Fruit fly (Drosophila melanogaster) whole organism, embryonic: ENCODE data around the gene CG34117.
A peak's percentile ranks its signal among the peaks of the same experiment; 100 is the strongest.

Source experiments
- Adf1 ChIP-seq: fragments of 200-800 bp; sonication (Bioruptor generic); IDR thresholded peaks from 2 replicates; pipeline ENCODE4 v1.3.6; 2022; ENCODE audit warnings: missing biosample characterization, missing genetic modification characterization
- BEAF-32 ChIP-seq: fragments of 200-800 bp; sonication (Bioruptor generic); optimal IDR thresholded peaks from 3 replicates; lab custom pipeline; 2017; ENCODE audit warnings: missing biosample characterization, missing genetic modification characterization, mild to moderate bottlenecking, moderate library complexity, missing genetic modification reagents
- Bteb2 ChIP-seq: fragments of 200-800 bp; sonication (Bioruptor generic); optimal IDR thresholded peaks from 2 replicates; lab custom pipeline; 2016; ENCODE audit warnings: missing biosample characterization, missing genetic modification characterization
- CG10565 ChIP-seq: fragments of 200-800 bp; sonication (Bioruptor generic); optimal IDR thresholded peaks from 3 replicates; lab custom pipeline; 2016; ENCODE audit warnings: missing biosample characterization, mild to moderate bottlenecking, missing genetic modification characterization
- CG11398 ChIP-seq: fragments of 200-800 bp; sonication (Bioruptor generic); optimal IDR thresholded peaks from 2 replicates; lab custom pipeline; 2016; ENCODE audit warnings: missing biosample characterization, missing genetic modification characterization
- CG11696 ChIP-seq: fragments of 200-800 bp; sonication (Bioruptor generic); IDR thresholded peaks from 2 replicates; pipeline ENCODE4 v1.3.6; 2022; ENCODE audit warnings: missing biosample characterization, missing genetic modification characterization
- CG1233 ChIP-seq: fragments of 200-800 bp; sonication (Bioruptor generic); optimal IDR thresholded peaks from 4 replicates; lab custom pipeline; 2018; ENCODE audit warnings: missing biosample characterization, mild to moderate bottlenecking, missing genetic modification characterization
- CG12942 ChIP-seq: fragments of 200-800 bp; sonication (Bioruptor generic); optimal IDR thresholded peaks from 3 replicates; lab custom pipeline; 2016; ENCODE audit warnings: missing biosample characterization, missing genetic modification characterization
- CG13775 ChIP-seq: fragments of 200-800 bp; sonication (Bioruptor generic); optimal IDR thresholded peaks from 3 replicates; lab custom pipeline; 2017; ENCODE audit warnings: missing biosample characterization, mild to moderate bottlenecking, missing genetic modification characterization
- CG14014 ChIP-seq: fragments of 200-800 bp; sonication (Bioruptor generic); IDR thresholded peaks from 2 replicates; pipeline ENCODE4 v1.3.6; 2022; ENCODE audit warnings: missing biosample characterization, missing genetic modification characterization
- CG15696 ChIP-seq: fragments of 200-800 bp; sonication (Bioruptor generic); optimal IDR thresholded peaks from 2 replicates; lab custom pipeline; 2019; ENCODE audit warnings: missing biosample characterization, mild to moderate bottlenecking, missing genetic modification characterization, moderate library complexity
- CG16779 ChIP-seq: fragments of 200-800 bp; sonication (Bioruptor generic); IDR thresholded peaks from 2 replicates; pipeline ENCODE4 v1.3.6; 2022; ENCODE audit warnings: missing biosample characterization, missing genetic modification characterization
- CG17359 ChIP-seq: fragments of 200-800 bp; sonication (Bioruptor generic); optimal IDR thresholded peaks from 3 replicates; lab custom pipeline; 2018; ENCODE audit warnings: missing biosample characterization, mild to moderate bottlenecking, missing genetic modification characterization, moderate library complexity
- CG18619 ChIP-seq: fragments of 200-800 bp; sonication (Bioruptor generic); optimal IDR thresholded peaks from 3 replicates; lab custom pipeline; 2017; ENCODE audit warnings: missing biosample characterization, mild to moderate bottlenecking, missing genetic modification characterization
- CG2199 ChIP-seq: fragments of 200-800 bp; sonication (Bioruptor generic); IDR thresholded peaks from 3 replicates; pipeline ENCODE4 v1.3.6; 2022; ENCODE audit warnings: missing biosample characterization, missing genetic modification characterization
- CG30403 ChIP-seq: fragments of 200-800 bp; sonication (Bioruptor generic); optimal IDR thresholded peaks from 3 replicates; lab custom pipeline; 2016; ENCODE audit warnings: missing biosample characterization, missing genetic modification characterization
- CG3065 ChIP-seq: fragments of 200-800 bp; sonication (Bioruptor generic); optimal IDR thresholded peaks from 2 replicates; lab custom pipeline; 2016; ENCODE audit warnings: missing biosample characterization, missing genetic modification characterization
- CG33213 ChIP-seq: fragments of 200-800 bp; sonication (Bioruptor generic); optimal IDR thresholded peaks from 3 replicates; lab custom pipeline; 2016; ENCODE audit warnings: missing biosample characterization, missing genetic modification characterization
- CG34224 ChIP-seq: fragments of 200-800 bp; sonication (Bioruptor generic); IDR thresholded peaks from 3 replicates; pipeline ENCODE4 v1.3.6; 2022; ENCODE audit warnings: missing biosample characterization, missing genetic modification characterization; ENCODE audit not compliant: partially characterized antibody
- CG3847 ChIP-seq: fragments of 200-800 bp; sonication (Bioruptor generic); IDR thresholded peaks from 2 replicates; pipeline ENCODE4 v1.3.6; 2022; ENCODE audit warnings: missing biosample characterization, missing genetic modification characterization
- CG7928 ChIP-seq: fragments of 200-800 bp; sonication (Bioruptor generic); optimal IDR thresholded peaks from 2 replicates; lab custom pipeline; 2017; ENCODE audit warnings: missing biosample characterization, mild to moderate bottlenecking, missing genetic modification characterization
- CG8924 ChIP-seq: fragments of 200-800 bp; optimal IDR thresholded peaks from 3 replicates; lab custom pipeline; 2019; ENCODE audit warnings: missing biosample characterization, mild to moderate bottlenecking, missing genetic modification characterization, moderate library complexity
- CG9215 ChIP-seq: fragments of 200-800 bp; sonication (Bioruptor generic); IDR thresholded peaks from 2 replicates; pipeline ENCODE4 v1.3.6; 2022; ENCODE audit warnings: missing biosample characterization, missing genetic modification characterization
- CG9437 ChIP-seq: fragments of 200-800 bp; sonication (Bioruptor generic); optimal IDR thresholded peaks from 2 replicates; lab custom pipeline; 2018; ENCODE audit warnings: missing biosample characterization, mild to moderate bottlenecking, missing genetic modification characterization
- CG9932 ChIP-seq: fragments of 200-800 bp; sonication (Bioruptor generic); IDR thresholded peaks from 2 replicates; pipeline ENCODE4 v1.3.6; 2022; ENCODE audit warnings: missing biosample characterization, missing genetic modification characterization
- CoRest ChIP-seq: fragments of 200-800 bp; sonication (Bioruptor generic); optimal IDR thresholded peaks from 3 replicates; lab custom pipeline; 2018; ENCODE audit warnings: missing biosample characterization, mild to moderate bottlenecking, missing genetic modification characterization, moderate library complexity
- CrebB ChIP-seq: fragments of 200-800 bp; sonication (Bioruptor generic); optimal IDR thresholded peaks from 3 replicates; lab custom pipeline; 2018; ENCODE audit warnings: missing biosample characterization, mild to moderate bottlenecking, missing genetic modification characterization
- D ChIP-seq, 2 experiments: fragments of 200-800 bp in 1 of 2; fragments of >200 bp in 1 of 2; sonication (Bioruptor generic) in 1 of 2; optimal IDR thresholded peaks; 2 replicates in 1 of 2; 3 replicates in 1 of 2; lab custom pipeline; 2017; ENCODE audit warnings: mild to moderate bottlenecking in 1 of 2, missing biosample characterization in 1 of 2, missing genetic modification characterization in 1 of 2, missing genetic modification reagents in 1 of 2
- Dfd ChIP-seq, 2 experiments: fragments of >200 bp; optimal IDR thresholded peaks; 2 replicates each; lab custom pipeline; 2017; ENCODE audit warnings: missing biosample characterization in 2 of 2, missing genetic modification characterization in 2 of 2
- Dip3 ChIP-seq: fragments of 200-800 bp; sonication (Bioruptor generic); optimal IDR thresholded peaks from 3 replicates; lab custom pipeline; 2016; ENCODE audit warnings: missing biosample characterization, missing genetic modification characterization
- H15 ChIP-seq: fragments of 200-800 bp; sonication (Bioruptor generic); IDR thresholded peaks from 3 replicates; pipeline ENCODE4 v1.3.6; 2022; ENCODE audit warnings: missing biosample characterization, missing genetic modification characterization
- Hr3 ChIP-seq: fragments of 200-800 bp; sonication (Bioruptor generic); optimal IDR thresholded peaks from 3 replicates; lab custom pipeline; 2016; ENCODE audit warnings: missing biosample characterization, missing genetic modification characterization
- Hr51 ChIP-seq, 2 experiments: fragments of 200-800 bp; sonication (Bioruptor generic); optimal IDR thresholded peaks; 2 replicates in 1 of 2; 3 replicates in 1 of 2; lab custom pipeline; 2016 to 2018; ENCODE audit warnings: missing biosample characterization in 2 of 2, missing genetic modification characterization in 2 of 2, mild to moderate bottlenecking in 1 of 2, moderate library complexity in 1 of 2
- Hsf ChIP-seq: fragments of 200-800 bp; sonication (Bioruptor generic); optimal IDR thresholded peaks from 3 replicates; lab custom pipeline; 2016; ENCODE audit warnings: missing biosample characterization, missing genetic modification characterization
- Kr ChIP-seq: fragments of 200-800 bp; sonication (Bioruptor generic); optimal IDR thresholded peaks from 2 replicates; lab custom pipeline; 2017; ENCODE audit warnings: missing biosample characterization, mild to moderate bottlenecking, missing genetic modification characterization
- MBD-R2 ChIP-seq: fragments of 200-800 bp; sonication (Bioruptor generic); IDR thresholded peaks from 2 replicates; pipeline ENCODE4 v1.3.6; 2022; ENCODE audit warnings: missing biosample characterization, missing genetic modification characterization
- Med ChIP-seq: fragments of 200-800 bp; sonication (Bioruptor generic); peaks from one replicate; lab custom pipeline; 2016; ENCODE audit warnings: missing biosample characterization, missing genetic modification characterization, mild to moderate bottlenecking, inconsistent platforms, moderate library complexity
- Neu2 ChIP-seq: fragments of 200-800 bp; sonication (Bioruptor generic); optimal IDR thresholded peaks from 3 replicates; lab custom pipeline; 2016; ENCODE audit warnings: missing biosample characterization, missing genetic modification characterization, borderline replicate concordance
- Taf1 ChIP-seq: fragments of 200-800 bp; sonication (Bioruptor generic); IDR thresholded peaks from 2 replicates; pipeline ENCODE4 v1.3.6; 2022; ENCODE audit warnings: missing biosample characterization, missing genetic modification characterization
- dmrt99B ChIP-seq: fragments of 200-800 bp; sonication (Bioruptor generic); optimal IDR thresholded peaks from 2 replicates; lab custom pipeline; 2018; ENCODE audit warnings: missing biosample characterization, mild to moderate bottlenecking, missing genetic modification characterization, moderate library complexity
- gem ChIP-seq: fragments of 200-800 bp; sonication (Bioruptor generic); optimal IDR thresholded peaks from 2 replicates; lab custom pipeline; 2019; ENCODE audit warnings: missing biosample characterization, mild to moderate bottlenecking, missing genetic modification characterization, moderate library complexity
- h ChIP-seq: fragments of >200 bp; optimal IDR thresholded peaks from 2 replicates; lab custom pipeline; 2017
- her ChIP-seq: fragments of 200-800 bp; sonication (Bioruptor generic); optimal IDR thresholded peaks from 2 replicates; lab custom pipeline; 2016; ENCODE audit warnings: missing biosample characterization, missing genetic modification characterization
- lilli ChIP-seq: fragments of 200-800 bp; sonication (Bioruptor generic); optimal IDR thresholded peaks from 3 replicates; lab custom pipeline; 2016; ENCODE audit warnings: missing biosample characterization, missing genetic modification characterization
- luna ChIP-seq: fragments of 200-800 bp; sonication (Bioruptor generic); optimal IDR thresholded peaks from 2 replicates; lab custom pipeline; 2016; ENCODE audit warnings: missing biosample characterization, missing genetic modification characterization
- peb ChIP-seq: fragments of 200-800 bp; sonication (Bioruptor generic); IDR thresholded peaks from 2 replicates; pipeline ENCODE4 v1.3.6; 2022; ENCODE audit warnings: missing biosample characterization, missing genetic modification characterization
- tap ChIP-seq: fragments of 200-800 bp; optimal IDR thresholded peaks from 3 replicates; lab custom pipeline; 2019; ENCODE audit warnings: missing biosample characterization, mild to moderate bottlenecking, missing genetic modification characterization, moderate library complexity
- tio ChIP-seq: fragments of 200-800 bp; sonication (Bioruptor generic); optimal IDR thresholded peaks from 2 replicates; lab custom pipeline; 2017; ENCODE audit warnings: missing biosample characterization, missing genetic modification characterization, inconsistent platforms

CG34117 gene

dm6 chr3R:9434543-9435407, 34.9 kb upstream of the CG34117 start (continued):
- TF ChIP-seq CG30403 (peak; percentile 91), CG34224 (GFP tag; lab: Robert Waterston, UW) (no peak), lilli (GFP tag; lab: Kevin White, UChicago) (peak; percentile 86), CG1233 (peak; percentile 82), MBD-R2 (GFP tag; lab: Robert Waterston, UW) (peak; percentile 54; the same call in 1 of the 2 replicates), CG7928 (GFP tag; lab: Kevin White, UChicago) (peak; percentile 16), her (GFP tag; lab: Kevin White, UChicago) (peak; percentile 65), Bteb2 (GFP tag; lab: Kevin White, UChicago) (peak; percentile 84), CG3065 (GFP tag; lab: Kevin White, UChicago) (no peak), Neu2 (GFP tag; lab: Kevin White, UChicago) (no peak), Hr3 (GFP tag; lab: Kevin White, UChicago) (peak; percentile 84), gem (tag; lab: Kevin White, UChicago) (peak; percentile 94), CG2199 (peak; percentile 50; the same call in 1 of the 3 replicates), Med (GFP tag; lab: Kevin White, UChicago) (peak; percentile 94), H15 (GFP tag; lab: Robert Waterston, UW) (peak; percentile 74), CG14014 (peak; percentile 91), CG11398 (GFP tag; lab: Kevin White, UChicago) (peak; percentile 10), peb (peak; percentile 69), dmrt99B (tag; lab: Kevin White, UChicago) (peak; percentile 82), Taf1 (GFP tag; lab: Robert Waterston, UW) (peak; percentile 65; the same call in 1 of the 2 replicates), CG17359 (peak; percentile 94), Hsf (GFP tag; lab: Kevin White, UChicago) (peak; percentile 84), Dfd (GFP tag; optimal IDR thresholded peaks at IDR 0.05; lab: Kevin White, UChicago) (no peak), CG13775 (GFP tag; lab: Kevin White, UChicago) (peak; percentile 76), CG16779 (GFP tag; lab: Robert Waterston, UW) (peak; percentile 93), Hr51 (GFP tag; optimal IDR thresholded peaks at IDR 0.05; lab: Kevin White, UChicago) (peak; percentile 70 to 93), CG12942 (peak; percentile 57), CG18619 (GFP tag; lab: Kevin White, UChicago) (peak; percentile 79), Adf1 (GFP tag; lab: Robert Waterston, UW) (peak; percentile 60), CG11696 (GFP tag; lab: Robert Waterston, UW) (peak; percentile 87), D (optimal IDR thresholded peaks at IDR 0.05; lab: Kevin White, UChicago) (no peak), D (GFP tag; optimal IDR thresholded peaks at IDR 0.05; lab: Kevin White, UChicago) (peak; percentile 72), Dip3 (GFP tag; lab: Kevin White, UChicago) (peak; percentile 69), CG9932 (peak; percentile 79), tio (GFP tag; lab: Kevin White, UChicago) (peak; percentile 70), tap (tag; lab: Kevin White, UChicago) (peak; percentile 86), CG9437 (GFP tag; lab: Kevin White, UChicago) (peak; percentile 72), CrebB (tag; lab: Kevin White, UChicago) (peak; percentile 69), CG10565 (GFP tag; lab: Kevin White, UChicago) (no peak), CG9215 (GFP tag; lab: Robert Waterston, UW) (peak; percentile 78), CG15696 (peak; percentile 59), Kr (GFP tag; lab: Kevin White, UChicago) (no peak), h (no peak), luna (peak; percentile 71), CG33213 (GFP tag; lab: Kevin White, UChicago) (peak; percentile 58), CoRest (tag; lab: Kevin White, UChicago) (peak; percentile 89), BEAF-32 (GFP tag; lab: Kevin White, UChicago) (no peak), CG3847 (GFP tag; lab: Robert Waterston, UW) (peak; percentile 84), CG8924 (tag; lab: Kevin White, UChicago) (peak; percentile 91)
